Worm (Caenorhabditis elegans) whole organism, L4 larva: ENCODE results near the gene gcy-21.

Experiments used
- F26F4.8 ChIP-seq: fragments of 200-800 bp; sonication (Bioruptor generic); conservative IDR thresholded peaks from 2 replicates; pipeline ENCODE4 v1.3.6; 2022; ENCODE audit warnings: missing genetic modification characterization, missing compliant biosample characterization
- F37D6.2 ChIP-seq: sonication (generic microtip); optimal IDR thresholded peaks from 2 replicates; lab custom pipeline; 2016; ENCODE audit warnings: mild to moderate bottlenecking, missing genetic modification characterization, missing compliant biosample characterization
- F44E2.7 ChIP-seq: fragments of 200-800 bp; sonication (Bioruptor generic); IDR thresholded peaks from 2 replicates; pipeline ENCODE4 v2.1.2; 2022; ENCODE audit warnings: missing genetic modification characterization, missing compliant biosample characterization
- R02D3.7 ChIP-seq: fragments of 150-350 bp; sonication (generic microtip); optimal IDR thresholded peaks from 3 replicates; lab custom pipeline; 2014; ENCODE audit warnings: missing biosample characterization, missing genetic modification characterization
- T20F7.1 ChIP-seq: fragments of 200-800 bp; sonication (Bioruptor generic); optimal IDR thresholded peaks from 2 replicates; lab custom pipeline; 2018; ENCODE audit warnings: mild to moderate bottlenecking, missing genetic modification characterization, missing compliant biosample characterization
- ZK337.2 ChIP-seq: fragments of 200-800 bp; sonication (Bioruptor generic); IDR thresholded peaks from 2 replicates; pipeline ENCODE4 v1.3.6; 2022; ENCODE audit warnings: missing genetic modification reagents, missing genetic modification characterization, missing compliant biosample characterization
- aha-1 ChIP-seq: fragments of 150-350 bp; peaks from one replicate; lab custom pipeline; 2014; ENCODE audit warnings: missing biosample characterization, missing genetic modification characterization
- ama-1 ChIP-seq: fragments of 150-350 bp; optimal IDR thresholded peaks from 2 replicates; lab custom pipeline; 2014; ENCODE audit warnings: inconsistent platforms, mixed read lengths
- ceh-28 ChIP-seq: fragments of 150-350 bp; optimal IDR thresholded peaks from 2 replicates; lab custom pipeline; 2014; ENCODE audit warnings: missing biosample characterization, missing genetic modification reagents, missing genetic modification characterization
- ceh-44 ChIP-seq: fragments of 200-800 bp; sonication (Bioruptor generic); IDR thresholded peaks from 2 replicates; pipeline ENCODE4 v1.3.6; 2022; ENCODE audit warnings: missing genetic modification reagents, missing genetic modification characterization, missing compliant biosample characterization
- ceh-82 ChIP-seq: sonication (generic microtip); optimal IDR thresholded peaks from 2 replicates; lab custom pipeline; 2017; ENCODE audit warnings: missing biosample characterization, missing genetic modification characterization
- ces-1 ChIP-seq: fragments of 150-350 bp; sonication (generic microtip); optimal IDR thresholded peaks from 4 replicates; lab custom pipeline; 2014; ENCODE audit warnings: missing biosample characterization, missing genetic modification reagents, missing genetic modification characterization
- ctbp-1 ChIP-seq: fragments of 200-800 bp; sonication (Bioruptor generic); IDR thresholded peaks from 2 replicates; pipeline ENCODE4 v1.3.6; 2022; ENCODE audit warnings: missing genetic modification reagents, missing genetic modification characterization, missing compliant biosample characterization
- daf-16 ChIP-seq, 3 experiments: sonication (generic microtip); optimal IDR thresholded peaks; 2 replicates each; lab custom pipeline; 2016 to 2017; ENCODE audit warnings: missing genetic modification characterization in 3 of 3, missing genetic modification reagents in 3 of 3, mild to moderate bottlenecking in 2 of 3, missing compliant biosample characterization in 2 of 3, missing biosample characterization in 1 of 3, moderate library complexity in 1 of 3
- dmd-6 ChIP-seq: fragments of 200-800 bp; sonication (Bioruptor generic); IDR thresholded peaks from 2 replicates; pipeline ENCODE4 v1.3.6; 2022; ENCODE audit warnings: missing genetic modification reagents, missing genetic modification characterization, missing compliant biosample characterization
- dmd-8 ChIP-seq: fragments of 200-800 bp; sonication (Bioruptor generic); IDR thresholded peaks from 2 replicates; pipeline ENCODE4 v1.3.6; 2022; ENCODE audit warnings: missing genetic modification characterization, missing compliant biosample characterization
- duxl-1 ChIP-seq: sonication (generic microtip); optimal IDR thresholded peaks from 2 replicates; lab custom pipeline; 2016; ENCODE audit warnings: mild to moderate bottlenecking, missing genetic modification characterization, moderate library complexity, missing compliant biosample characterization; ENCODE audit not compliant: poor library complexity
- dve-1 ChIP-seq: sonication (generic microtip); optimal IDR thresholded peaks from 2 replicates; lab custom pipeline; 2017; ENCODE audit warnings: antibody characterized with exemption, mild to moderate bottlenecking, missing genetic modification characterization, missing compliant biosample characterization; ENCODE audit not compliant: insufficient read depth
- egl-27 ChIP-seq: sonication (generic microtip); optimal IDR thresholded peaks from 3 replicates; lab custom pipeline; 2017; ENCODE audit warnings: missing biosample characterization, missing genetic modification reagents, missing genetic modification characterization
- hlh-11 ChIP-seq: fragments of 200-800 bp; sonication (Bioruptor generic); optimal IDR thresholded peaks from 2 replicates; lab custom pipeline; 2018; ENCODE audit warnings: mild to moderate bottlenecking, missing genetic modification characterization, missing compliant biosample characterization
- hlh-30 ChIP-seq: sonication (generic microtip); optimal IDR thresholded peaks from 2 replicates; lab custom pipeline; 2017; ENCODE audit warnings: antibody characterized with exemption, mild to moderate bottlenecking, missing genetic modification characterization, missing compliant biosample characterization; ENCODE audit not compliant: insufficient read depth
- lim-7 ChIP-seq: fragments of 200-800 bp; sonication (Bioruptor generic); IDR thresholded peaks from 2 replicates; pipeline ENCODE4 v1.3.6; 2022; ENCODE audit warnings: missing genetic modification characterization, missing compliant biosample characterization
- lin-1 ChIP-seq: fragments of 200-800 bp; sonication (Bioruptor generic); IDR thresholded peaks from 2 replicates; pipeline ENCODE4 v1.3.6; 2022; ENCODE audit warnings: missing genetic modification reagents, missing genetic modification characterization, missing compliant biosample characterization
- lin-29 ChIP-seq: fragments of 200-800 bp; sonication (Bioruptor generic); IDR thresholded peaks from 2 replicates; pipeline ENCODE4 v1.3.6; 2022; ENCODE audit warnings: missing genetic modification reagents, missing genetic modification characterization, missing compliant biosample characterization
- madf-5 ChIP-seq, 2 experiments: fragments of 200-800 bp; sonication (Bioruptor generic); IDR thresholded peaks; 2 replicates each; pipeline ENCODE4 v1.3.6; 2022; ENCODE audit warnings: missing compliant biosample characterization in 2 of 2, missing genetic modification characterization in 2 of 2
- mdt-29 ChIP-seq: fragments of 200-800 bp; sonication (Bioruptor generic); IDR thresholded peaks from 2 replicates; pipeline ENCODE4 v1.3.6; 2022; ENCODE audit warnings: missing genetic modification reagents, missing genetic modification characterization, missing compliant biosample characterization
- mep-1 ChIP-seq: fragments of 150-350 bp; sonication (generic microtip); optimal IDR thresholded peaks from 3 replicates; lab custom pipeline; 2014; ENCODE audit warnings: missing biosample characterization, missing genetic modification characterization
- mes-2 ChIP-seq: sonication (generic microtip); optimal IDR thresholded peaks from 2 replicates; lab custom pipeline; 2016; ENCODE audit warnings: missing genotype, mild to moderate bottlenecking, missing genetic modification characterization, missing compliant biosample characterization; ENCODE audit not compliant: poor library complexity, severe bottlenecking
- mxl-2 ChIP-seq: fragments of 200-800 bp; sonication (Bioruptor generic); conservative IDR thresholded peaks from 2 replicates; pipeline ENCODE4 v1.3.6; 2022; ENCODE audit warnings: missing genetic modification reagents, missing genetic modification characterization, missing compliant biosample characterization
- nhr-102 ChIP-seq: sonication (generic microtip); optimal IDR thresholded peaks from 2 replicates; lab custom pipeline; 2016; ENCODE audit warnings: mild to moderate bottlenecking, missing genetic modification characterization, moderate library complexity, missing compliant biosample characterization
- nhr-28 ChIP-seq: fragments of 150-350 bp; optimal IDR thresholded peaks from 2 replicates; lab custom pipeline; 2014; ENCODE audit warnings: missing biosample characterization, missing genetic modification characterization
- nhr-41 ChIP-seq: fragments of 200-800 bp; sonication (Bioruptor generic); IDR thresholded peaks from 2 replicates; pipeline ENCODE4 v1.3.6; 2022; ENCODE audit warnings: missing genetic modification reagents, missing genetic modification characterization, missing compliant biosample characterization
- nhr-6 ChIP-seq: fragments of 150-350 bp; optimal IDR thresholded peaks from 2 replicates; lab custom pipeline; 2014; ENCODE audit warnings: missing biosample characterization, missing genetic modification characterization
- nhr-76 ChIP-seq: fragments of 150-350 bp; optimal IDR thresholded peaks from 2 replicates; lab custom pipeline; 2014; ENCODE audit warnings: missing biosample characterization, missing genetic modification characterization
- nhr-77 ChIP-seq: fragments of 150-350 bp; optimal IDR thresholded peaks from 2 replicates; lab custom pipeline; 2014; ENCODE audit warnings: missing biosample characterization, missing genetic modification characterization
- pqm-1 ChIP-seq: sonication (generic microtip); optimal IDR thresholded peaks from 2 replicates; lab custom pipeline; 2017; ENCODE audit warnings: missing biosample characterization, missing genetic modification characterization
- rbr-2 ChIP-seq: sonication (generic microtip); optimal IDR thresholded peaks from 2 replicates; lab custom pipeline; 2016; ENCODE audit warnings: missing genotype, missing genetic modification characterization, missing compliant biosample characterization
- sdz-12 ChIP-seq: fragments of 200-800 bp; sonication (Bioruptor generic); optimal IDR thresholded peaks from 2 replicates; lab custom pipeline; 2018; ENCODE audit warnings: mild to moderate bottlenecking, missing genetic modification characterization, missing compliant biosample characterization
- spr-1 ChIP-seq: sonication (generic microtip); optimal IDR thresholded peaks from 2 replicates; lab custom pipeline; 2016; ENCODE audit warnings: mild to moderate bottlenecking, missing genetic modification characterization, missing compliant biosample characterization
- unc-39 ChIP-seq: sonication (generic microtip); optimal IDR thresholded peaks from 2 replicates; lab custom pipeline; 2017; ENCODE audit warnings: missing biosample characterization, missing genetic modification characterization
- unc-62 ChIP-seq, 3 experiments: fragments of 150-350 bp in 1 of 3; sonication (generic microtip); optimal IDR thresholded peaks in 2 of 3; peaks in 1 of 3; 1 replicate in 1 of 3; 2 replicates in 2 of 3; lab custom pipeline; 2014 to 2017; ENCODE audit warnings: missing biosample characterization in 3 of 3, missing genetic modification characterization in 3 of 3, missing genetic modification reagents in 3 of 3, missing genotype in 1 of 3
- vab-7 ChIP-seq: fragments of 200-800 bp; sonication (Bioruptor generic); IDR thresholded peaks from 2 replicates; pipeline ENCODE4 v1.3.6; 2022; ENCODE audit warnings: missing genetic modification reagents, missing genetic modification characterization, missing compliant biosample characterization
- zag-1 ChIP-seq: fragments of 150-350 bp; optimal IDR thresholded peaks from 2 replicates; lab custom pipeline; 2014; ENCODE audit warnings: missing biosample characterization, missing genetic modification characterization
- zfp-3 ChIP-seq: fragments of 200-800 bp; sonication (Bioruptor generic); conservative IDR thresholded peaks from 2 replicates; pipeline ENCODE4 v1.3.6; 2022; ENCODE audit warnings: missing genetic modification reagents, missing genetic modification characterization, missing compliant biosample characterization
- zip-11 ChIP-seq: fragments of 200-800 bp; sonication (Bioruptor generic); IDR thresholded peaks from 2 replicates; pipeline ENCODE4 v1.3.6; 2022; ENCODE audit warnings: missing genetic modification characterization, missing compliant biosample characterization
- ztf-11 ChIP-seq: fragments of 150-350 bp; optimal IDR thresholded peaks from 2 replicates; lab custom pipeline; 2014; ENCODE audit warnings: missing biosample characterization, missing genetic modification characterization

gcy-21 gene

ce11 chrII:2705200-2705599, 45.7 kb downstream of the gcy-21 start, which contains the start of gene srh-128:
Gene srh-128, minus strand, starts transcription at chrII:2705300.
- TF ChIP-seq ceh-28 (no peak), lim-7 (GFP tag; lab: Robert Waterston, UW) (no peak), lin-1 (GFP tag; lab: Robert Waterston, UW) (no peak), ctbp-1 (GFP tag; lab: Robert Waterston, UW) (no peak), ztf-11 (tag; lab: Kevin White, UChicago) (no peak), ZK337.2 (GFP tag; lab: Robert Waterston, UW) (no peak)

- TF ChIP-seq nhr-28 (tag; lab: Kevin White, UChicago) (no peak), vab-7 (GFP tag; lab: Robert Waterston, UW) (no peak), ZK337.2 (GFP tag; lab: Robert Waterston, UW) (no peak), spr-1 (tag; lab: Kevin White, UChicago) (no peak), nhr-77 (tag; lab: Kevin White, UChicago) (no peak), R02D3.7 (no peak), F26F4.8 (no peak), zip-11 (GFP tag; lab: Robert Waterston, UW) (no peak), dmd-6 (GFP tag; lab: Robert Waterston, UW) (0 out of 2 replicates have a peak, but pooled peaks have one; percentile 10), pqm-1 (tag; lab: Kevin White, UChicago) (no peak), madf-5 (GFP tag; IDR thresholded peaks at IDR 0.05; lab: Robert Waterston, UW) (no peak), lin-29 (GFP tag; lab: Robert Waterston, UW) (no peak), unc-39 (no peak), T20F7.1 (GFP tag; lab: Kevin White, UChicago) (no peak), lin-1 (GFP tag; lab: Robert Waterston, UW) (no peak), nhr-102 (tag; lab: Kevin White, UChicago) (no peak), nhr-76 (tag; lab: Kevin White, UChicago) (no peak), hlh-30 (tag; lab: Kevin White, UChicago) (peak; percentile 49), nhr-41 (GFP tag; lab: Robert Waterston, UW) (no peak), sdz-12 (GFP tag; lab: Kevin White, UChicago) (no peak), unc-62 (GFP tag; optimal IDR thresholded peaks at IDR 0.05 in 1 of 2; lab: Kevin White, UChicago) (no peak), unc-62 (tag; optimal IDR thresholded peaks at IDR 0.05; lab: Kevin White, UChicago) (no peak), ama-1 (no peak), hlh-11 (tag; lab: Kevin White, UChicago) (peak; percentile 25), duxl-1 (peak; percentile 90), nhr-6 (tag; lab: Kevin White, UChicago) (no peak), dmd-8 (no peak), daf-16 (GFP tag; optimal IDR thresholded peaks at IDR 0.05; lab: Kevin White, UChicago) (no peak), daf-16 (tag; optimal IDR thresholded peaks at IDR 0.05; lab: Kevin White, UChicago) (peak; percentile 68), mxl-2 (no peak), mdt-29 (GFP tag; lab: Robert Waterston, UW) (no peak), F44E2.7 (GFP tag; lab: Robert Waterston, UW) (no peak), mes-2 (peak; percentile 45), ceh-44 (no peak), mep-1 (tag; lab: Kevin White, UChicago) (no peak), dve-1 (tag; lab: Kevin White, UChicago) (no peak)
Observed at ce11 chrII:2707872-2708271, 48.4 kb downstream of the gcy-21 start, which contains the start of gene Y47G7B.2. Gene Y47G7B.2, minus strand, starts transcription at chrII:2708014.

- TF ChIP-seq ces-1 (GFP tag; lab: Kevin White, UChicago) (no peak), zag-1 (tag; lab: Kevin White, UChicago) (no peak), rbr-2 (tag; lab: Kevin White, UChicago) (no peak), zfp-3 (GFP tag; lab: Robert Waterston, UW) (no peak), F37D6.2 (tag; lab: Kevin White, UChicago) (no peak), egl-27 (no peak), mxl-2 (no peak), nhr-77 (tag; lab: Kevin White, UChicago) (no peak), duxl-1 (no peak), T20F7.1 (GFP tag; lab: Kevin White, UChicago) (no peak), ceh-82 (tag; lab: Kevin White, UChicago) (no peak), aha-1 (tag; lab: Kevin White, UChicago) (no peak)
Observed at ce11 chrII:2709942-2710341, 50.5 kb downstream of the gcy-21 start, which contains the start of gene T05A8.1. Gene T05A8.1, minus strand, starts transcription at chrII:2710042.
